Worm (Caenorhabditis elegans): Measurements from ENCODE around the gene srh-208.

DNA sequence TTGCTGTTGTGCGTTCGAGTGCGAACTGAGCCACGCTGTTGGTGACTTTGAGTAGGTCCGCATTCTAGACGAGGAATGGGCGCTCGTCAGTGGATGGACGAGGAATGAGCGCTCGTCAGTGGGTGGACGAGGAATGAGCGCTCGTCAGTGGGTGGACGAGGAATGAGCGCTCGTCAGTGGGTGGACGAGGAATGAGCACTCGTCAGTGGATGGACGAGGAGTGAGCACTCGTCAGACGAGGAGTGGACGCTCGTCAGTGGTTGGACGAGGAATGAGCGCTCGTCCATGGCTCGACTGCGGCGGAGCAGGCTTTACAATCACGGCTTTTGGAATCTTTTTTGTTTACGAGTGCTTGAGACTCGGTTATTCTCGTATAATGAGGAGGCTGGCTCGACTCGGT, 38.7 kb upstream of the srh-208 start:
- TF ChIP-seq klf-2 (GFP tag; conservative IDR thresholded peaks at IDR 0.05) (no peak), tab-1 (GFP tag; IDR thresholded peaks at IDR 0.05) (no peak), ztf-23 (GFP tag; IDR thresholded peaks at IDR 0.05) (no peak), cog-1 (tag; optimal IDR thresholded peaks at IDR 0.05) (no peak), med-1 (GFP tag; optimal IDR thresholded peaks at IDR 0.05; ENCODE audit: insufficient read depth) (no peak), ref-1 (GFP tag; conservative IDR thresholded peaks at IDR 0.05) (no peak), flt-1 (GFP tag; IDR thresholded peaks at IDR 0.05) (no peak), T22C8.4 (GFP tag; IDR thresholded peaks at IDR 0.05) (no peak)
